Worm (Caenorhabditis elegans) whole organism, L1 larva: ENCODE data around the gene D2096.12.
"Not testable (repeated sequence)": the region's sequence is repeated elsewhere in the genome, so short reads cannot be mapped to it uniquely, and the experiment has no call there.

ENCODE experiments used
- C04F5.9 ChIP-seq: sonication (generic microtip); optimal IDR thresholded peaks from 2 replicates; lab custom pipeline; 2016; ENCODE audit warnings: missing genetic modification characterization, missing compliant biosample characterization
- C16A3.4 ChIP-seq: fragments of 150-350 bp; optimal IDR thresholded peaks from 2 replicates; lab custom pipeline; 2014; ENCODE audit warnings: missing biosample characterization, missing genetic modification characterization
- Y116A8C.19 ChIP-seq: sonication (generic microtip); optimal IDR thresholded peaks from 2 replicates; lab custom pipeline; 2016; ENCODE audit warnings: missing compliant biosample characterization, missing genetic modification characterization, borderline replicate concordance
- ceh-88 ChIP-seq: fragments of 200-800 bp; sonication (Bioruptor generic); IDR thresholded peaks from 2 replicates; pipeline ENCODE4 v1.3.6; 2022; ENCODE audit warnings: missing genetic modification characterization, missing compliant biosample characterization
- ces-1 ChIP-seq: fragments of 150-350 bp; optimal IDR thresholded peaks from 2 replicates; lab custom pipeline; 2014; ENCODE audit warnings: missing biosample characterization, missing genetic modification reagents, missing genetic modification characterization
- dpl-1 ChIP-seq, 3 experiments: fragments of 150-350 bp in 2 of 3; sonication (generic microtip) in 1 of 3; optimal IDR thresholded peaks; 2 replicates each; lab custom pipeline; 2014 to 2017; ENCODE audit warnings: missing biosample characterization in 3 of 3, missing genetic modification characterization in 3 of 3, missing genetic modification reagents in 3 of 3
- dsc-1 ChIP-seq: sonication (generic microtip); optimal IDR thresholded peaks from 2 replicates; lab custom pipeline; 2016; ENCODE audit warnings: mild to moderate bottlenecking, missing genetic modification characterization, missing compliant biosample characterization
- efl-1 ChIP-seq, 4 experiments: fragments of 150-350 bp; optimal IDR thresholded peaks in 3 of 4; peaks in 1 of 4; 1 replicate in 1 of 4; 2 replicates in 3 of 4; lab custom pipeline; 2014; ENCODE audit warnings: missing biosample characterization in 2 of 4, missing genetic modification characterization in 2 of 4, missing genetic modification reagents in 2 of 4
- egl-13 ChIP-seq: sonication (generic microtip); optimal IDR thresholded peaks from 2 replicates; lab custom pipeline; 2016; ENCODE audit warnings: missing genotype, missing genetic modification reagents, missing genetic modification characterization, missing compliant biosample characterization
- elt-3 ChIP-seq, 6 experiments: fragments of 150-350 bp in 1 of 6; sonication (generic microtip); optimal IDR thresholded peaks; 2 replicates each; lab custom pipeline; 2017 to 2018; ENCODE audit warnings: missing biosample characterization in 6 of 6, missing genetic modification characterization in 6 of 6, inconsistent platforms in 1 of 6
- fos-1 ChIP-seq: fragments of 150-350 bp; optimal IDR thresholded peaks from 2 replicates; lab custom pipeline; 2014; ENCODE audit warnings: missing biosample characterization, missing genetic modification characterization
- grh-1 ChIP-seq: fragments of 200-800 bp; sonication (Bioruptor generic); IDR thresholded peaks from 2 replicates; pipeline ENCODE4 v1.3.6; 2022; ENCODE audit warnings: missing genetic modification reagents, missing genetic modification characterization, missing compliant biosample characterization
- hlh-4 ChIP-seq: sonication (generic microtip); optimal IDR thresholded peaks from 2 replicates; lab custom pipeline; 2016; ENCODE audit warnings: mild to moderate bottlenecking, missing genetic modification characterization, missing compliant biosample characterization
- lin-13 ChIP-seq: fragments of 150-350 bp; optimal IDR thresholded peaks from 2 replicates; lab custom pipeline; 2014; ENCODE audit warnings: missing biosample characterization, missing genetic modification reagents, missing genetic modification characterization
- lin-14 ChIP-seq: fragments of 200-800 bp; sonication (Bioruptor generic); optimal IDR thresholded peaks from 2 replicates; lab custom pipeline; 2018; ENCODE audit warnings: mild to moderate bottlenecking, missing genetic modification characterization, moderate library complexity, missing compliant biosample characterization
- lin-35 ChIP-seq, 2 experiments: fragments of 150-350 bp; optimal IDR thresholded peaks; 2 replicates each; lab custom pipeline; 2014; ENCODE audit warnings: missing biosample characterization in 2 of 2, missing genetic modification characterization in 2 of 2, missing genetic modification reagents in 2 of 2
- lin-39 ChIP-seq: fragments of 150-350 bp; optimal IDR thresholded peaks from 2 replicates; lab custom pipeline; 2014; ENCODE audit warnings: missing biosample characterization, missing genetic modification reagents, missing genetic modification characterization
- lsy-2 ChIP-seq, 2 experiments: fragments of 150-350 bp; optimal IDR thresholded peaks; 2 replicates each; lab custom pipeline; 2014; ENCODE audit warnings: missing biosample characterization in 2 of 2, missing genetic modification characterization in 2 of 2
- mab-9 ChIP-seq: fragments of 200-800 bp; sonication (Bioruptor generic); IDR thresholded peaks from 2 replicates; pipeline ENCODE4 v1.3.6; 2022; ENCODE audit warnings: missing genetic modification reagents, missing genetic modification characterization, missing compliant biosample characterization
- mep-1 ChIP-seq: fragments of 150-350 bp; optimal IDR thresholded peaks from 2 replicates; lab custom pipeline; 2014; ENCODE audit warnings: missing biosample characterization, missing genetic modification characterization
- nhr-11 ChIP-seq: fragments of 150-350 bp; optimal IDR thresholded peaks from 2 replicates; lab custom pipeline; 2014; ENCODE audit warnings: missing biosample characterization, missing genetic modification characterization
- nhr-237 ChIP-seq: fragments of 150-350 bp; optimal IDR thresholded peaks from 2 replicates; lab custom pipeline; 2014; ENCODE audit warnings: missing biosample characterization, missing genetic modification characterization
- nhr-71 ChIP-seq: sonication (generic microtip); optimal IDR thresholded peaks from 2 replicates; lab custom pipeline; 2016; ENCODE audit warnings: mild to moderate bottlenecking, missing genetic modification characterization, moderate library complexity, missing compliant biosample characterization
- nhr-76 ChIP-seq: sonication (generic microtip); optimal IDR thresholded peaks from 2 replicates; lab custom pipeline; 2017; ENCODE audit warnings: missing biosample characterization, missing genetic modification characterization
- nhr-84 ChIP-seq: sonication (generic microtip); optimal IDR thresholded peaks from 2 replicates; lab custom pipeline; 2017; ENCODE audit warnings: missing biosample characterization, missing genetic modification characterization
- nhr-90 ChIP-seq: sonication (generic microtip); optimal IDR thresholded peaks from 2 replicates; lab custom pipeline; 2016; ENCODE audit warnings: mild to moderate bottlenecking, missing genetic modification characterization, missing compliant biosample characterization; ENCODE audit not compliant: poor library complexity
- pag-3 ChIP-seq: sonication (generic microtip); optimal IDR thresholded peaks from 2 replicates; lab custom pipeline; 2017; ENCODE audit warnings: missing genetic modification characterization, mild to moderate bottlenecking, missing compliant biosample characterization, antibody characterized with exemption, borderline replicate concordance; ENCODE audit not compliant: insufficient read depth
- pqm-1 ChIP-seq: sonication (generic microtip); optimal IDR thresholded peaks from 3 replicates; lab custom pipeline; 2017; ENCODE audit warnings: missing biosample characterization, missing genetic modification characterization
- rnt-1 ChIP-seq: sonication (generic microtip); optimal IDR thresholded peaks from 2 replicates; lab custom pipeline; 2016; ENCODE audit warnings: mild to moderate bottlenecking, missing genetic modification characterization, moderate library complexity, missing compliant biosample characterization
- snu-23 ChIP-seq: sonication (generic microtip); optimal IDR thresholded peaks from 2 replicates; lab custom pipeline; 2016; ENCODE audit warnings: missing genetic modification characterization, missing compliant biosample characterization
- sup-37 ChIP-seq: fragments of 200-800 bp; sonication (Bioruptor generic); optimal IDR thresholded peaks from 2 replicates; lab custom pipeline; 2018; ENCODE audit warnings: mild to moderate bottlenecking, missing genetic modification characterization, missing compliant biosample characterization
- unc-62 ChIP-seq: fragments of 150-350 bp; optimal IDR thresholded peaks from 2 replicates; lab custom pipeline; 2014; ENCODE audit warnings: missing biosample characterization, missing genetic modification reagents, missing genetic modification characterization
- xbp-1 ChIP-seq: sonication (generic microtip); optimal IDR thresholded peaks from 2 replicates; lab custom pipeline; 2016; ENCODE audit warnings: missing genetic modification characterization, missing compliant biosample characterization
- zag-1 ChIP-seq: fragments of 150-350 bp; optimal IDR thresholded peaks from 2 replicates; lab custom pipeline; 2014; ENCODE audit warnings: missing biosample characterization, missing genetic modification characterization
- zip-4 ChIP-seq: fragments of 200-800 bp; sonication (Bioruptor generic); optimal IDR thresholded peaks from 2 replicates; lab custom pipeline; 2018; ENCODE audit warnings: mild to moderate bottlenecking, missing genetic modification characterization, moderate library complexity, missing compliant biosample characterization
- ztf-11 ChIP-seq, 2 experiments: sonication (generic microtip); optimal IDR thresholded peaks; 2 replicates each; lab custom pipeline; 2016 to 2017; ENCODE audit warnings: missing genetic modification characterization in 2 of 2, missing biosample characterization in 1 of 2, missing compliant biosample characterization in 1 of 2

Gene D2096.12

DNA sequence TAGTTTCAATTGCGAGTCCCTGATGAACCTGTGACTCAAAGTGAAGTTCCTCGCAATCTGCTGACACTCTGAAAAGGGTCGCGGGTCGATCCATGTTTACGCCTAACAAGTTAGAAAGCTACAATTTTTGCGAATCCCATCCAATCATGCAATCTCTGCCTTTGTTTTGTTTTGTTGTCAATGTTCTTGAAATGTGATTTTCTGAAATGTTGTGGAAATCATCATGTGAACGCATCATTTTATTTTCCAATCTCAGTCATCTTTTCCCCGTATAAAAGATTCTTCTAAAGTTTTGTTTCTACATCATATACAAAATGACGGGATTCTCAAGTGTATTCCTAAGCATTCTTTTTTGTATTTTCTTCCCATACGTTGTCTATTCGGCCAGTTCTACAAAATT is 15.2 kb upstream of the D2096.12 start, which contains the start of gene F17E9.4:
Gene F17E9.4 (plus strand): TSS at position 301 of the 400 bp plus-strand sequence.
- no peak for TF ChIP-seq snu-23 (GFP tag; lab: Kevin White, UChicago)
- TF ChIP-seq pag-3 (tag; lab: Kevin White, UChicago): no peak
- no peak for TF ChIP-seq C16A3.4 (tag; lab: Kevin White, UChicago)
- no peak for TF ChIP-seq elt-3 (tag; optimal IDR thresholded peaks at IDR 0.05; lab: Kevin White, UChicago)
- no peak for TF ChIP-seq ceh-88 (GFP tag; lab: Robert Waterston, UW)
- no peak for TF ChIP-seq unc-62 (GFP tag; lab: Kevin White, UChicago)
- no peak for TF ChIP-seq Y116A8C.19 (tag; lab: Kevin White, UChicago)
- TF ChIP-seq fos-1 (tag; lab: Kevin White, UChicago): no peak

ce11 chrIV:8352036-8352435 is 11.2 kb upstream of the D2096.12 start, which contains the start of gene F17E9.16:
Gene F17E9.16, plus strand, starts transcription at chrIV:8352336.
- not testable (repeated sequence) for TF ChIP-seq dsc-1 (tag; lab: Kevin White, UChicago); lin-39; nhr-237
- TF ChIP-seq, all 84 proteins: peak for 0; not testable (repeated sequence) for 84

DNA sequence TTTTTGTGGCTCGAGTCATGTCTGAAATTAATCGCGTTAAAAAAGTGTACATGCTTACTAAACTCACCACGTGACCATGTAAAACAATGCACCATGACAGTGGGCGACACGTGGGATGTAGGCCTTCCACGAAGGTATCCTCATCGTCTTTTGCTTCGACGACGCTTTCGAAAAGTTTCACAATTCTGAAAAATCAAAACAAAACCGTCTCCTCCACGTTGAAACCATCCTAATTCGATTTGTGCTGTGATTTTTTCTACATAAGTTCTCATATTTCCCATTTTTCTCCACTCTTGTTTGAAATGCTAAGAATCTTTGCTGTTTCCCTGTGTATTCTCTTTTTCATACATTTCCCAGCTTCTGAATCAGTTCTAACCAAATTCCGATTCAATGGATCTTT is 8.7 kb upstream of the D2096.12 start, which contains the start of gene F17E9.3:
Gene F17E9.3 (plus strand): TSS at position 301 of the 400 bp plus-strand sequence.
- TF ChIP-seq zag-1 (no peak), mep-1 (tag; lab: Kevin White, UChicago) (no peak), Y116A8C.19 (tag; lab: Kevin White, UChicago) (no peak)

- no peak for TF ChIP-seq efl-1 (optimal IDR thresholded peaks at IDR 0.05; lab: Kevin White, UChicago)
- peak in 1 of 2 experiments; percentile 60 for TF ChIP-seq efl-1 (GFP tag; optimal IDR thresholded peaks at IDR 0.05 in 1 of 2; lab: Kevin White, UChicago)
- no peak for TF ChIP-seq ztf-11 (tag; optimal IDR thresholded peaks at IDR 0.05; lab: Kevin White, UChicago)
- TF ChIP-seq lin-13 (GFP tag; lab: Kevin White, UChicago): no peak
- TF ChIP-seq nhr-84: no peak
These were observed 7.7 kb upstream of the D2096.12 start, which contains the start of the genes F17E9.2 and col-116 for ce11 chrIV:8355592-8355991. Gene F17E9.2, plus strand, starts transcription at chrIV:8355892. Gene col-116, plus strand, starts transcription at chrIV:8355906.

- TF ChIP-seq efl-1 (optimal IDR thresholded peaks at IDR 0.05; lab: Kevin White, UChicago) (no peak), efl-1 (GFP tag; optimal IDR thresholded peaks at IDR 0.05 in 1 of 2; lab: Kevin White, UChicago) (peak in 1 of 2 experiments; percentile 81), rnt-1 (no peak)
- TF ChIP-seq, all 84 proteins: peak for 1
These were observed 6.0 kb upstream of the D2096.12 start for ce11 chrIV:8357299-8357698.

- no peak for TF ChIP-seq pqm-1 (tag; lab: Kevin White, UChicago)
- no peak for TF ChIP-seq mab-9 (GFP tag; lab: Robert Waterston, UW)
- TF ChIP-seq sup-37 (GFP tag; lab: Kevin White, UChicago): no peak
- no peak for TF ChIP-seq zip-4 (GFP tag; lab: Kevin White, UChicago)
These were observed 4.8 kb upstream of the D2096.12 start, which contains the start of gene D2096.13 for ce11 chrIV:8358492-8358891. Gene D2096.13, minus strand, starts transcription at chrIV:8358592.

- TF ChIP-seq C04F5.9 (tag; lab: Kevin White, UChicago) (no peak), mab-9 (GFP tag; lab: Robert Waterston, UW) (no peak), nhr-71 (tag; lab: Kevin White, UChicago) (no peak), efl-1 (optimal IDR thresholded peaks at IDR 0.05; lab: Kevin White, UChicago) (peak; percentile 37 to 52), efl-1 (GFP tag; optimal IDR thresholded peaks at IDR 0.05 in 1 of 2; lab: Kevin White, UChicago) (peak in 1 of 2 experiments; percentile 27), nhr-11 (no peak), xbp-1 (tag; lab: Kevin White, UChicago) (peak; percentile 13), lin-35 (GFP tag; optimal IDR thresholded peaks at IDR 0.05; lab: Kevin White, UChicago) (peak in 1 of 2 experiments; percentile 47), lsy-2 (tag; optimal IDR thresholded peaks at IDR 0.05; lab: Kevin White, UChicago) (no peak), lin-14 (peak; percentile 59), ces-1 (GFP tag; lab: Kevin White, UChicago) (no peak), nhr-76 (tag; lab: Kevin White, UChicago) (no peak), nhr-90 (tag; lab: Kevin White, UChicago) (no peak), pag-3 (tag; lab: Kevin White, UChicago) (no peak), nhr-84 (no peak), dpl-1 (GFP tag; optimal IDR thresholded peaks at IDR 0.05; lab: Kevin White, UChicago) (peak in 1 of 3 experiments; percentile 46), C16A3.4 (tag; lab: Kevin White, UChicago) (no peak), grh-1 (GFP tag; lab: Robert Waterston, UW) (no peak), egl-13 (peak; percentile 34), hlh-4 (tag; lab: Kevin White, UChicago) (no peak)
These were observed 3.4 kb upstream of the D2096.12 start, which contains the start of gene D2096.5 for ce11 chrIV:8359716-8360407. Gene D2096.5, minus strand, starts transcription at chrIV:8359766.
